Worm (Caenorhabditis elegans) whole organism, midembryonic: ENCODE data around the gene Y47D7A.9.

Experiments
- T22C8.4 ChIP-seq: fragments of 200-800 bp; sonication (Bioruptor generic); IDR thresholded peaks from 2 replicates; pipeline ENCODE4 v1.3.6; 2022; ENCODE audit warnings: missing genetic modification characterization, missing compliant biosample characterization
- cog-1 ChIP-seq: sonication (generic microtip); optimal IDR thresholded peaks from 2 replicates; lab custom pipeline; 2016; ENCODE audit warnings: missing genetic modification characterization, missing compliant biosample characterization
- flt-1 ChIP-seq: fragments of 200-800 bp; sonication (Bioruptor generic); IDR thresholded peaks from 2 replicates; pipeline ENCODE4 v1.3.6; 2022; ENCODE audit warnings: missing genetic modification characterization, missing compliant biosample characterization
- klf-2 ChIP-seq: fragments of 200-800 bp; sonication (Bioruptor generic); conservative IDR thresholded peaks from 2 replicates; pipeline ENCODE4 v1.3.6; 2022; ENCODE audit warnings: missing genetic modification reagents, missing genetic modification characterization, missing compliant biosample characterization
- med-1 ChIP-seq: sonication (generic microtip); optimal IDR thresholded peaks from 2 replicates; lab custom pipeline; 2017; ENCODE audit warnings: missing genetic modification characterization, mild to moderate bottlenecking, missing compliant biosample characterization, antibody characterized with exemption, missing genetic modification reagents; ENCODE audit not compliant: insufficient read depth
- ref-1 ChIP-seq: fragments of 200-800 bp; sonication (Bioruptor generic); conservative IDR thresholded peaks from 2 replicates; pipeline ENCODE4 v1.3.6; 2022; ENCODE audit warnings: missing genetic modification reagents, missing genetic modification characterization, missing compliant biosample characterization
- tab-1 ChIP-seq: fragments of 200-800 bp; sonication (Bioruptor generic); IDR thresholded peaks from 2 replicates; pipeline ENCODE4 v1.3.6; 2022; ENCODE audit warnings: missing genetic modification characterization, missing compliant biosample characterization
- ztf-23 ChIP-seq: fragments of 200-800 bp; sonication (Bioruptor generic); IDR thresholded peaks from 2 replicates; pipeline ENCODE4 v1.3.6; 2022; ENCODE audit warnings: missing genetic modification reagents, missing genetic modification characterization, missing compliant biosample characterization
- ztf-29 ChIP-seq: fragments of 200-800 bp; sonication (Bioruptor generic); IDR thresholded peaks from 2 replicates; pipeline ENCODE4 v1.3.6; 2022; ENCODE audit warnings: missing genetic modification reagents, missing genetic modification characterization, missing compliant biosample characterization

The Y47D7A.9 gene

ce11 chrV:4423860-4424401 lies at the start of gene Y47D7A.9, which contains the start of gene Y47D7A.19:
TSS of gene Y47D7A.9 (minus strand) at chrV:4423960.
TSS of gene Y47D7A.19 (plus strand) at chrV:4424351.
- TF ChIP-seq T22C8.4 (GFP tag; lab: Robert Waterston, UW) = no peak
- TF ChIP-seq tab-1 (GFP tag; lab: Robert Waterston, UW) = no peak
- no peak for TF ChIP-seq cog-1 (tag; lab: Kevin White, UChicago)
- no peak for TF ChIP-seq ztf-23
- no peak for TF ChIP-seq ref-1 (GFP tag; lab: Robert Waterston, UW)
- TF ChIP-seq med-1 (GFP tag; lab: Kevin White, UChicago) = no peak
- no peak for TF ChIP-seq ztf-29
- TF ChIP-seq klf-2 (GFP tag; lab: Robert Waterston, UW) = no peak
- no peak for TF ChIP-seq flt-1 (GFP tag; lab: Robert Waterston, UW)

ce11 chrV:4471065-4471464 lies 47.3 kb upstream of the Y47D7A.9 start, which contains the start of gene T08H10.3:
TSS of gene T08H10.3 (plus strand) at chrV:4471365.
- no peak for TF ChIP-seq tab-1 (GFP tag; lab: Robert Waterston, UW)
- TF ChIP-seq cog-1 (tag; lab: Kevin White, UChicago) = no peak
- no peak for TF ChIP-seq med-1 (GFP tag; lab: Kevin White, UChicago)
- TF ChIP-seq klf-2 (GFP tag; lab: Robert Waterston, UW) = no peak
- no peak for TF ChIP-seq ztf-23
- TF ChIP-seq ztf-29 = no peak
- no peak for TF ChIP-seq ref-1 (GFP tag; lab: Robert Waterston, UW)
- no peak for TF ChIP-seq T22C8.4 (GFP tag; lab: Robert Waterston, UW)
- TF ChIP-seq flt-1 (GFP tag; lab: Robert Waterston, UW) = no peak

DNA sequence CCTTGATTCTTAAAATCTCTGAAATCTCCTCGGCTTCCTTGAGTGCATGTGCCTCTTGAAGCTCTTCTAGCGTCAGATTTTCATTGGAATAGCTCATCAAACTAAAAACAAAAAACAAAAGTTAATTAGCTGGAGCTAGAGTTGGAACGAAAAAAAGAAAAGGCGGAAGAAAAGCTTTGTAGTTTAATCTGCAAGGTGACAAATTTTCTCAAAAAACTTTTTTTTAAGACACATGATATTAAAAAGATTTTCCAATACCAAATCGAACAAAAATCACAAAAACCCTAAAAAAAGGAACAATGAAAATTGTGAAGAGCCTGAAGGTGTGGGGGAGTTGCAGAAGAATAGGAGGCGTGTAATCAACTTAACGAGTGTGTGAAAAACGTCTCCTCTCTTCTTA lies 30.9 kb upstream of the Y47D7A.9 start, which contains the start of gene gnrr-5:
gnrr-5 (minus strand) TSS at position 101 of the 400 bp plus-strand sequence.
- TF ChIP-seq flt-1 (GFP tag; lab: Robert Waterston, UW) (no peak), cog-1 (tag; lab: Kevin White, UChicago) (no peak), tab-1 (GFP tag; lab: Robert Waterston, UW) (no peak), ref-1 (GFP tag; lab: Robert Waterston, UW) (no peak), klf-2 (GFP tag; lab: Robert Waterston, UW) (no peak), med-1 (GFP tag; lab: Kevin White, UChicago) (no peak), ztf-29 (no peak), ztf-23 (no peak), T22C8.4 (GFP tag; lab: Robert Waterston, UW) (no peak)

DNA sequence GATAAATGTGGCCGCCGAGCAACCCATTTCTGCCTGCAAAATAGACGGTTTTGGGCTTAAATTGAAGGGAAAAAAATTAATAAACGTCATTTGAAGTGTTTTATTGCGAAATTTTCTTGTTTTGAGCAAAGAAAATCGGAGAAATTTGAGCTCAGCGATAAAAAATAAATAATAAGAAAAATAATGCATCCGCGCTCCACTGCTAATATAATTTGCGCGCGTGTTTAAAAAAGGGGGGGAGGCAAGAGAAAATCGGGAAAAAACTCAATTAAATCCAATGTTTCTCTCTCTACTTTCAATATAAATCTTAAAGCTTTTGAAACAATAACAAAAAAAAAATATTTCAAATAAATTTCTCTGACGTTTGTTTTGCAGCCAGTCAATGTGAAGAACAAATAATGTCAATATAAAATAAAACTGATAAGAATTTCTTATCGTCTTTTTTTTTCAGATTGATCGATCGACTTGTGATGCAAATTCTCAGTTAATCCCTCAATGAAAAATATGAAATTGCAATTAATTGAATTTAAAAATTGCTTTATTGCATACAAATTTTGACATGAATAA lies 26.8 kb upstream of the Y47D7A.9 start, which contains the start of gene rft-2:
rft-2 (minus strand) TSS at position 41 of the 567 bp plus-strand sequence.
- TF ChIP-seq flt-1 (GFP tag; lab: Robert Waterston, UW) = no peak
- no peak for TF ChIP-seq ref-1 (GFP tag; lab: Robert Waterston, UW)
- TF ChIP-seq T22C8.4 (GFP tag; lab: Robert Waterston, UW) = no peak
- TF ChIP-seq klf-2 (GFP tag; lab: Robert Waterston, UW) = no peak
- TF ChIP-seq ztf-23 = no peak

DNA sequence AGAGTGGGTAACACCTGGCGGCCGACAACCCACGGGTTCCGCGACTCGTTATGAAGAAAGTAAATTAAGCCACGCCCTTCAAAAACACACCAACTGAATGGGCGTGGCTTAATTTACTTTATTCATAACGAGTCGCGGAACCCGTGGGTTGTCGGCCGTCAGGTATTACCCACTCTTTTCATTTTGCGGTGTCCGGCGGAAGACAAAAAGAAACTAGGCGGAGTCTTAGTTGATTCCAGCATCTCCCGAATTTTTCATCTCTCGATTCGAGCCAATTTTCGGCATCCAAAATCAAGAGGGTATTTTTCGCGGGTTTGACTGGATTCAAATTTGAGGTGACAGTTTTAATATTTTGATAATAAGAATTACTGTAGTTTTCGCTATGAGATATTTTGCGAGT lies 23.9 kb upstream of the Y47D7A.9 start:
- no peak for TF ChIP-seq ref-1 (GFP tag; lab: Robert Waterston, UW)
- TF ChIP-seq T22C8.4 (GFP tag; lab: Robert Waterston, UW) = no peak

DNA sequence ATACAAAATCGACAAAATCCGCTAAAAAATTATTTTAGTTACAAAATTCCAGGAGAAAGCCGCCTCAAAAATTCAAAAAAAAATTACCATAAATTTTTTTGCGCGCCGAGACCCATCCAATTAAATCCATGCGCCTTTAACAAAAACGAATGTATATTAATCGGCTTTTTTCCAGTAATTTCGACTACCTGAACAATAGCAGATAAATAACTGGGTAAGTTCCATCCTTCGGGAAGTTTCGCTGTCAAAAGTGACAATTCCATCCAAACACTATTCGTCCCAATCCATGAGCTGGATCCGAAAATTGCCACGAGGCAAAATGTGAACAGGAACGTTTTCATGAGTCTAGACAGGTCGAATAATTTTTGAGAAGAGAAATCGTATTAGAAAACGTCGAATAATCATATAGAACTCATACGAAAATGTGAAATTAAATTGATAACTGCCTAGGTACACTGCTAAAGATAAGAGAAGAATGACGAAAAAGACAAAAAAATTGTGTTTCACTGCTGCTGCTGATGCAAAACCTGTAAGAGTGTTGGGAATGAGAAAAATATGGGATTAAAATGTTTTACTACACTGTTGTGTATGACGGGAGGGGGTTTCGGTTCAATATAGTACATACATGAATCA lies 19.1 kb upstream of the Y47D7A.9 start, which contains the start of gene rft-1:
rft-1 (minus strand) TSS at position 475 of the 633 bp plus-strand sequence.
- no peak for TF ChIP-seq T22C8.4 (GFP tag; lab: Robert Waterston, UW)
- no peak for TF ChIP-seq klf-2 (GFP tag; lab: Robert Waterston, UW)
- no peak for TF ChIP-seq tab-1 (GFP tag; lab: Robert Waterston, UW)
- no peak for TF ChIP-seq ztf-29
- TF ChIP-seq flt-1 (GFP tag; lab: Robert Waterston, UW) = no peak
- no peak for TF ChIP-seq med-1 (GFP tag; lab: Kevin White, UChicago)
- no peak for TF ChIP-seq ztf-23
- no peak for TF ChIP-seq ref-1 (GFP tag; lab: Robert Waterston, UW)
- TF ChIP-seq cog-1 (tag; lab: Kevin White, UChicago) = no peak

ce11 chrV:4437215-4437614 lies 13.5 kb upstream of the Y47D7A.9 start:
- TF ChIP-seq med-1 (GFP tag; lab: Kevin White, UChicago) = no peak
- TF ChIP-seq ref-1 (GFP tag; lab: Robert Waterston, UW) = no peak

- TF ChIP-seq tab-1 (GFP tag; lab: Robert Waterston, UW) = no peak
- TF ChIP-seq ztf-29 = no peak
- no peak for TF ChIP-seq med-1 (GFP tag; lab: Kevin White, UChicago)
- TF ChIP-seq T22C8.4 (GFP tag; lab: Robert Waterston, UW) = no peak
- TF ChIP-seq ztf-23 = no peak
- no peak for TF ChIP-seq flt-1 (GFP tag; lab: Robert Waterston, UW)
- TF ChIP-seq ref-1 (GFP tag; lab: Robert Waterston, UW) = no peak
- no peak for TF ChIP-seq klf-2 (GFP tag; lab: Robert Waterston, UW)
- no peak for TF ChIP-seq cog-1 (tag; lab: Kevin White, UChicago)
Observed at ce11 chrV:4435411-4435981, 11.7 kb upstream of the Y47D7A.9 start, which contains the start of gene Y47D7A.13. TSS of gene Y47D7A.13 (minus strand) at chrV:4435927.

DNA sequence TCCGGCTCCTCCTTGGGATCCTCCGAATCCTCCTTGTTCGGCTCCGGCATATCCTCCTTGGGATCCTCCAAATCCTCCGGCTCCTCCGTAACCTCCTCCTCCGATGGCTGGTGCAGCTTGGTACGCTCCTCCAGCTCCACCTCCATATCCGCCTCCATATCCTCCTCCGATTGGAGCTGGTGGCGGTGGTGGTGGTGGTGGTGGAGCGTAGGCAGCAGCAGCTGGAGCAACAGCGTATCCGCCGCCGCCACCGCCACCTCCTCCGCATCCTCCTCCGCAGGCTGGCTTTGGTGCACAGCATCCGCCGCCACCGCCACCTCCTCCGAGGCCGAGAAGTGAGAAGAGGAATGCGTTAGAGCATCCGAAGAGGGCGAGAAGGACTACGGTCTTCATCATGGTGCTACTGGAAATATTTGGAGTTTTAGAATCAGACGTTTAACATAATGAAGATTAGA lies 9.1 kb upstream of the Y47D7A.9 start, which contains the start of gene Y47D7A.15:
Y47D7A.15 (minus strand) TSS at position 405 of the 455 bp plus-strand sequence.
- 0 out of 2 replicates have a peak, but pooled peaks have one; percentile 39 for TF ChIP-seq flt-1 (GFP tag; lab: Robert Waterston, UW)
- TF ChIP-seq tab-1 (GFP tag; lab: Robert Waterston, UW) = no peak
